Fruit fly (Drosophila melanogaster) Kc167 (cell line): Measurements from ENCODE around the gene ebd1.

Experiments used
- Myc ChIP-seq: fragments of >200 bp; optimal IDR thresholded peaks from 2 replicates; lab custom pipeline; 2017; ENCODE audit warnings: missing external identifiers
- Sin3A ChIP-seq: fragments of >200 bp; optimal IDR thresholded peaks from 2 replicates; lab custom pipeline; 2018; ENCODE audit warnings: missing external identifiers
- h ChIP-seq: fragments of >200 bp; optimal IDR thresholded peaks from 3 replicates; lab custom pipeline; 2018; ENCODE audit warnings: missing external identifiers
- insv ChIP-seq: fragments of >200 bp; optimal IDR thresholded peaks from 3 replicates; lab custom pipeline; 2018; ENCODE audit warnings: missing external identifiers
- psq ChIP-seq: fragments of >200 bp; optimal IDR thresholded peaks from 2 replicates; lab custom pipeline; 2017; ENCODE audit warnings: missing external identifiers
- ttk ChIP-seq: sonication (Bioruptor generic); optimal IDR thresholded peaks from 2 replicates; lab custom pipeline; 2017; ENCODE audit warnings: missing external identifiers

The ebd1 gene

dm6 chr3L:695510-695909, 10.2 kb upstream of the ebd1 start:
- TF ChIP-seq psq (lab: Kevin White, UChicago) (no peak), insv (no peak), Sin3A (lab: Kevin White, UChicago) (no peak)

- TF ChIP-seq Sin3A (lab: Kevin White, UChicago) (no peak), insv (no peak), Myc (lab: Kevin White, UChicago) (no peak), ttk (no peak), psq (lab: Kevin White, UChicago) (no peak), h (lab: Kevin White, UChicago) (no peak)
These were observed 7.3 kb upstream of the ebd1 start, which contains the start of gene Vti1a for dm6 chr3L:692699-693098. Vti1a (minus strand) TSS chr3L:692919.

dm6 chr3L:690031-690686, 4.8 kb upstream of the ebd1 start, which contains the start of the genes CG32483 and RabX6:
CG32483 (minus strand) TSS chr3L:690081.
RabX6 (plus strand) TSS chr3L:690517.
- TF ChIP-seq psq (lab: Kevin White, UChicago) (no peak), ttk (no peak), h (lab: Kevin White, UChicago) (no peak), Myc (lab: Kevin White, UChicago) (no peak), insv (no peak), Sin3A (lab: Kevin White, UChicago) (no peak)

- TF ChIP-seq ttk = no peak
- TF ChIP-seq h (lab: Kevin White, UChicago) = no peak
- TF ChIP-seq psq (lab: Kevin White, UChicago) = no peak
- TF ChIP-seq insv = no peak
- no peak for TF ChIP-seq Sin3A (lab: Kevin White, UChicago)
- TF ChIP-seq Myc (lab: Kevin White, UChicago) = no peak
These were observed 2.5 kb upstream of the ebd1 start, which contains the start of gene hiro for dm6 chr3L:687858-688257. hiro (minus strand) TSS chr3L:687958.

dm6 chr3L:684749-685440, 454 bp downstream of the ebd1 start:
- TF ChIP-seq Sin3A (lab: Kevin White, UChicago) = no peak
- no peak for TF ChIP-seq psq (lab: Kevin White, UChicago)
- TF ChIP-seq Myc (lab: Kevin White, UChicago) = no peak

- TF ChIP-seq Sin3A (lab: Kevin White, UChicago) = no peak
- TF ChIP-seq h (lab: Kevin White, UChicago) = no peak
- TF ChIP-seq ttk = no peak
- TF ChIP-seq insv = no peak
- TF ChIP-seq Myc (lab: Kevin White, UChicago) = no peak
- TF ChIP-seq psq (lab: Kevin White, UChicago) = no peak
These were observed 2.9 kb downstream of the ebd1 start, which contains the start of gene CG3386 for dm6 chr3L:682420-682882. CG3386 (minus strand) TSS chr3L:682470.

- no peak for TF ChIP-seq ttk
- no peak for TF ChIP-seq Sin3A (lab: Kevin White, UChicago)
- TF ChIP-seq insv = no peak
- TF ChIP-seq psq (lab: Kevin White, UChicago) = no peak
- TF ChIP-seq h (lab: Kevin White, UChicago) = no peak
- TF ChIP-seq Myc (lab: Kevin White, UChicago) = no peak
These were observed 3.5 kb downstream of the ebd1 start for dm6 chr3L:681793-682369.

- TF ChIP-seq insv (no peak), Myc (lab: Kevin White, UChicago) (no peak), h (lab: Kevin White, UChicago) (no peak), Sin3A (lab: Kevin White, UChicago) (no peak), ttk (no peak), psq (lab: Kevin White, UChicago) (no peak)
These were observed 5.1 kb downstream of the ebd1 start, which contains the start of gene CG17129 for dm6 chr3L:680258-680657. CG17129 (minus strand) TSS chr3L:680326.

- TF ChIP-seq psq (lab: Kevin White, UChicago) (no peak), insv (no peak), Sin3A (lab: Kevin White, UChicago) (no peak), Myc (lab: Kevin White, UChicago) (no peak), h (lab: Kevin White, UChicago) (no peak), ttk (no peak)
These were observed 9.5 kb downstream of the ebd1 start for dm6 chr3L:675856-676255.

dm6 chr3L:673324-673723, 12.0 kb downstream of the ebd1 start:
- TF ChIP-seq h (lab: Kevin White, UChicago) (no peak), psq (lab: Kevin White, UChicago) (no peak), Sin3A (lab: Kevin White, UChicago) (no peak)

- TF ChIP-seq psq (lab: Kevin White, UChicago) (no peak), ttk (no peak), Myc (lab: Kevin White, UChicago) (no peak), Sin3A (lab: Kevin White, UChicago) (no peak)
These were observed 18.8 kb downstream of the ebd1 start for dm6 chr3L:666544-666943.

dm6 chr3L:663880-664279, 21.5 kb downstream of the ebd1 start:
- TF ChIP-seq Sin3A (lab: Kevin White, UChicago) = no peak
